Worm (Caenorhabditis elegans): ENCODE results near the gene T10D4.19.
"Not testable (repeated sequence)": the region's sequence is repeated elsewhere in the genome, so short reads cannot be mapped to it uniquely, and the experiment has no call there.

Gene T10D4.19

DNA sequence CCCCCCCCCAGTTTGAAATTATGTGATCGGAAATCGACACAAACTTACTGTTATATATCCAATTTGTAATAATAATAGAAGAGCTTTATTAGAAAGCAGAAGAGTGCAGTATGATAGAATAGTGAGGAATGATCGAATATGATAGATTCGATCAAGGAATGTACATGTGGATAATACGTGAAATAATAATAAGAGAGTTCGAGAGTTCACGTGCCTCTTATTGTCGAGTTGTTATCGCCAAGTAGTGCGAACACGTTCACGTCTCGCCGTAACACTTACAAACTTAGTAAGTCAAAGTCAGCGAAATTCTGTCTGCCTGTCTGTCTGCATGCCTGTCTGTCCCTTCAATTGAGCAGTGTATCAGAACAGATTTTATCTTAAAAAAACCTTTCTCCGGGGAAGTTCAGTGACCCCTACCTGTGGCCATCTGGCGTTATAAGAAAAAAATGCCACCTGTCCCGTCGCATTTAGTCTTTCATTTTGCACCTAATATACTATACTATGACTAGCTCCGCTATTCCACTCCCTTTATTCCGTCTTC lies 31.7 kb downstream of the T10D4.19 start, which contains the start of the genes Y27F2A.6 and Y27F2A.8:
Y27F2A.6 (minus strand) TSS at position 101 of the 541 bp plus-strand sequence.
Y27F2A.8 (plus strand) TSS at position 491 of the 541 bp plus-strand sequence.
- not testable (repeated sequence) for TF ChIP-seq dao-5, him-1, W03F9.2 (tag; optimal IDR thresholded peaks at IDR 0.05)

DNA sequence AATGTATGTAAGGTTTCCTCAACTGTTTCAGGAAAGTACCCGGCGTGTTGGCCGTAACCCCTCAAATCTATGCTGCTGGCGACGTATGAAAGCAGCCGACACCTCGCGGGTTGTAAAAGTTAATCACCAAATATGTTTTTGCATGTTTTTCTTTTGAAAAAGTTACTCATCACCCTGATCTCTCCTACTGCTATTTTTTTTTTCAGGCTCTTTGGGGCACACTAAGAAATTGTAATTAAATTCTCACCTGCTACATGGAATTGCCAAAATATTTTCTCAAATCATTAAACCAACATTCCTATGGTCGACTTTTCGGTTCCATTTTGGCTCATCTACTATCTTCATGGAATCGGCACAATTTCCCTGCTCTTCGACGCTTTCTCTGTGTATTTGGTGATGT lies 33.1 kb downstream of the T10D4.19 start, which contains the start of gene sri-78:
sri-78 (plus strand) TSS at position 301 of the 400 bp plus-strand sequence.
- not testable (repeated sequence) for TF ChIP-seq W03F9.2, dao-5, him-1 (tag; optimal IDR thresholded peaks at IDR 0.05)

DNA sequence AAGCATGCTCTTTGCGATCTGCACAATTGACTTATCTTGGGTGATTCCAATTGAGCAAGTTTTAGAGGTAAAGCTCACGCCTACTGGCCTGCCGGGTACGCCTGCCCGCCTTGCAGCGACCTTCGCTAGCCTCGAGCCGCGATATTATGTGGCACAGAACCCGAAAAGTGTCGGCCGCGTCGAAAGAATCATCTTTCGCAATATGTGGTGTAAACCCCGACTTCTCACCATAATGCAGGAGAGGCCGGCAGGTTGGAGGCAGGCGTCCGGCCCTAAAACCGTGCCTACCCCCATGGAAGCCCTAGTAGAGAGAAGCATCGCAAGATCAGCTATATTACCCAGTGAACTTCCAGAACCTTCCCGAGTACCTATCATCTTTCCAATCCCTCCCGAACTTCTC lies 34.1 kb downstream of the T10D4.19 start:
- no peak for TF ChIP-seq W03F9.2 (tag; optimal IDR thresholded peaks at IDR 0.05)
- TF ChIP-seq him-1 (tag; optimal IDR thresholded peaks at IDR 0.05): no peak
- no peak for TF ChIP-seq dao-5 (tag; optimal IDR thresholded peaks at IDR 0.05)

DNA sequence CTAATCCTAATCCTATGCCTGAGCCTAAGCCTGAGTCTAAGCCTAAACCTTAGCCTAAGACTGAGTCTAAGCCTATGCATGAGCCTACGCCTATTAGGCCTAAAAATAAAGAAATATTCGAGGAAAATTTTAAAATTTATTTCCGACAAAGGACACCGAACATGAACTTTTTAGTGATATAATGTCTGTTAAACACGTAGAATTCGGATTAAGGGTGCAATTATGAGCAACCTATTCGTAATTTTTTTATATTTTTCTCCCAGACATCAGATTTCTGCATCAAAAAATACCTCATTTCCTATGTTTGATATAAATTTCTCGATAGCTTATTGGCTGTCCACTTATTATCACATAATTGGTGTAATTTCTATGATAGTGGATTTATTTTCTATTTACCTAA lies 37.3 kb downstream of the T10D4.19 start, which contains the start of gene Y27F2A.11:
Y27F2A.11 (plus strand) TSS at position 301 of the 400 bp plus-strand sequence.
- not testable (repeated sequence) for TF ChIP-seq W03F9.2, him-1, dao-5 (tag; optimal IDR thresholded peaks at IDR 0.05)

DNA sequence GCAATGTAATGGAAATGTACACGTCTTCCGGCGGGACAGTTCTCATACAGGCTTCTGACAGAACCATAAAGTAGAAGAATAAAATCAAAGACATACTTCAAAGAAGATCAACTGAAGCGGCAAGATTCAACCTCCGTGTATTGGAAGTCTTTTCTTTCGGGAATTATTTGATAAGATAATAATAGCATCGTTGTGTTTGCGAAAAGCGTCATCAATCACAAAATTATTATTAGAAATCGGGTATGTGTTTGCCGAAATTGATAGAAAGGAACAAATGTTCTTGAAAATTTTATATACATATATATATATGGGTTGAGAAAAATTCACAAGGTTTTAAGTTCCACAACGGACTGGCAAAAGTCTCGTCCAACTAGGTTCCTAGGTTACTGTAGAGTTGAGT lies 39.8 kb downstream of the T10D4.19 start, which contains the start of gene Y27F2A.9:
Y27F2A.9 (minus strand) TSS at position 101 of the 400 bp plus-strand sequence.
- TF ChIP-seq him-1, dao-5, W03F9.2 (tag; optimal IDR thresholded peaks at IDR 0.05): not testable (repeated sequence)

DNA sequence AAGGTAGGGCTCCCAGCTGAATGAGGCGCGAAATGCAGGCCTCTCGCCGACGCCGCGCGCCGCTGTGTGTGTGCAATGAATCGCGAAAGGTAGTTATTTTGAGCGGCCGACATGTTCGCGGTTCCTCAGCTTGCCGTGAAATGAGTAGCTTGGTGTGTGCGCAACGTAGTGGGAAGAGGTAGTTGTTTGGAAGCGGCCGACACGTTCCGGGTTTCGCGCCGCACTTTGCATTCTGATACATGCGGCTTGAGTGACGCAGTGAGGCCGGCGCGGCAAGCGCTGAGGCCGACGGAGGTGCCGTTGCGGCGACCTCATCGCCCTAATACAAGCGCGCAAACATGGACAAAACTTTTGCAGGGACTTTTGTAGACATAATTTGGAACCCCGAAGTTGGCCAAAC lies 44.0 kb downstream of the T10D4.19 start:
- TF ChIP-seq him-1 (tag; optimal IDR thresholded peaks at IDR 0.05): no peak
- TF ChIP-seq dao-5 (tag; optimal IDR thresholded peaks at IDR 0.05): no peak
- no peak for TF ChIP-seq W03F9.2 (tag; optimal IDR thresholded peaks at IDR 0.05)

DNA sequence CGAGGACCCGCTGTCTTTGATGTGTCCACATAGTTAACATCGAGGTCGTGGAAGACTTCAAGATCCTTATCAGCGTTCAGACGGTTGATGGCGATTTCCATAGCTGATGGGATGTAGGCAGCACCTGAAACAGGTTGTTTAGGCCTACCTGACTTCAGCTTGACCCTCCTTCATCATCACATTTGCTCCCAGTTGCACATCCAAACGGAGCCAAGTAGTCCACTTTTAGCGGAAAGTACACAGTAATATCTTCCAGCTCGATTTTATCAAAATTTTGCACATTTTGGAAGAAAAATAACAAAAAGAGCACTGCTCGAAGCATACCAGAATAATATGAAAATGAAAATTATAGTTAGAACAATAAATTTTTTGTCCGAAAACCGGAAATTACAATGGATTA lies 45.2 kb downstream of the T10D4.19 start, which contains the start of gene gcy-15:
gcy-15 (minus strand) TSS at position 101 of the 400 bp plus-strand sequence.
- TF ChIP-seq dao-5 (tag; optimal IDR thresholded peaks at IDR 0.05) (no peak), him-1 (tag; optimal IDR thresholded peaks at IDR 0.05) (no peak), W03F9.2 (tag; optimal IDR thresholded peaks at IDR 0.05) (no peak)

DNA sequence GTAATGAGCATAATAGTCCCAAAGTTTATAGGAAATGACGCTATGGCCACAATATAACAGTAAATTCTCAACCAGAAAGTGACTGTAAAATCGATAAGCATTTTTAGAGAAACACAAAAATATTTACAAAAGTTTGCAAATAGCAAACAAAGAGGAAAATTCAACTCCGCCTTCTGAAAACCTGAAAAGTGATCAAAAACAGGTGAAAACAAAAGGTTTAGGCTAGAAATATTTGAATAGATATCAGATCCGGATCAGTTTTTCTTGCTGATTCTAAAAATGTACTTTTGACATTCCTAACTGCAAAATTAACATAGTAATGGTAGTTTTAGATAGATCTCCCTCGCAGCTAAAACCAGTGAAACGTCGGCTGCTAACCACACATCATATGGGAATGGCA lies 47.3 kb downstream of the T10D4.19 start, which contains the start of gene sri-51:
sri-51 (minus strand) TSS at position 101 of the 400 bp plus-strand sequence.
- no peak for TF ChIP-seq dao-5 (tag; optimal IDR thresholded peaks at IDR 0.05)
- no peak for TF ChIP-seq him-1 (tag; optimal IDR thresholded peaks at IDR 0.05)
- TF ChIP-seq W03F9.2 (tag; optimal IDR thresholded peaks at IDR 0.05): no peak

DNA sequence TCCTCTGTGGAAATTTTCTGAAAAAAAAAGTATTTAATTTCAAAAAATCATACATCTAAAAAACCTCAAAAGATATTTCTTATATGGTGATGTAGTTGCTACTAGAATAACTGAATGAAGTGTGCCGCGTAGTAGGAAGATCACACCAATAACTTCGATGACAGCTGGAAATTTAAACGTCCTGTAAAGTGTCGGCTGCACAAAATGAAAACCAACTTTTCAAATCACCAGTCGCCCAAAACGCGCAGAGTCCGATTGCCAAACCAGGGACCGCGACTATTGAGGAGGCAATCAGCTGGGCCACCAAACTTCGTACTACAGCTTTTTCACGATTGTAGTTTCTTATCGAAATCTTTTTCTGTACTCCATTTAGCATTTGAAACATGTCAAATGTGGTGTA lies 49.5 kb downstream of the T10D4.19 start, which contains the start of gene sri-48:
sri-48 (minus strand) TSS at position 101 of the 400 bp plus-strand sequence.
- not testable (repeated sequence) for TF ChIP-seq him-1, dao-5, W03F9.2 (tag; optimal IDR thresholded peaks at IDR 0.05)

Measured in whole organism, L4/young adult.